Worm (Caenorhabditis elegans): ENCODE measurements around the gene gly-12.

Gene gly-12

DNA sequence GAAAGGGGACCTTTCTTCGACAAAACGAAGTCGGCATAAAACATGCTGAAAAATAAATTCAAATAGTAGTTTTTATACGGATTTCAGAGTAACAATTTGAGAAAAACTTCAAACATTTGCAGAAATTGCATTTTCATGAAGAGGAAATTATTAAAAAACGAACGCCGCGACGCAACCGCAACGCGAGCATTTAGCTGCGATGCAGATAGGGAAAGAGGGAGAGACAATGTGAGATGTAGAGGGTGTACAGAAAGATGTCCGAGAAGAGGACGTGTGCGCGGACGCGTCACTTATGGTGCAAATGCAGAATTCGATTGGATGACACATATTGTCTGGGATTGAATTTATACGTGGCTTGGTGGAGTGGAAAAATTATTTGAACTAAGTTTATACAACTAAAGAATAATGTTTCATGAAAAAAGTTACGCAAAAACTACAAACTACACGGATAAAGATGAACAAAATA lies 10.7 kb upstream of the gly-12 start, which contains the start of gene coh-1 (continued):
- no peak for TF ChIP-seq aly-2 (tag; optimal IDR thresholded peaks at IDR 0.05)
- TF ChIP-seq unc-62 (GFP tag; optimal IDR thresholded peaks at IDR 0.05) = no peak
- peak; percentile 1 for TF ChIP-seq skn-1 (tag; optimal IDR thresholded peaks at IDR 0.05)
- TF ChIP-seq nfya-1 (tag; optimal IDR thresholded peaks at IDR 0.05; ENCODE audit: insufficient read depth) = peak; percentile 77
- TF ChIP-seq nhr-76 (tag; optimal IDR thresholded peaks at IDR 0.05) = no peak
- TF ChIP-seq egl-27 (tag; optimal IDR thresholded peaks at IDR 0.05) = no peak
- no peak for TF ChIP-seq elt-3 (tag; optimal IDR thresholded peaks at IDR 0.05)

DNA sequence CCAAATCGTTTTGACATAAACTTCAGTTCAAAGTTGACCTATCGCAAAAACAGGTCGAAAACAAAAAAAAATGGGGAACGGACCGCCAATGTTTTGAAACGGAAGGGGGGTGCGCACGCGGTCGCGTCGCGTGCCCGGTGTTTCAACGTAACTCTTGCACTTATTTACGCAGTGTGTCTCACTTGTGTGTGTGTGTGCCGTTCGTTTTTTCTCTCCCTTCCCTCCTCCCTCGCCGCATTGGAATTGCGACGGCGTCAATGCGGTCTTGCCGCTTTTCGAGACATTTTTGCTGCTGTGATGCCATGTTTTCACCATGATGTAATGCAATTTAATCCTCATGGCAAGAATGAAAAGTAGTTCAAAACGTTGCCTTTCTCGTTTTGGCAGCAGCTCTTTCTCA lies 7.2 kb upstream of the gly-12 start:
- peak; percentile 82 for TF ChIP-seq ama-1 (optimal IDR thresholded peaks at IDR 0.05)
- no peak for TF ChIP-seq daf-12 (tag; optimal IDR thresholded peaks at IDR 0.05)
- no peak for TF ChIP-seq ceh-16 (tag; optimal IDR thresholded peaks at IDR 0.05)
- TF ChIP-seq nhr-43 (tag; optimal IDR thresholded peaks at IDR 0.05; ENCODE audit: poor library complexity, severe bottlenecking) = no peak
- TF ChIP-seq nhr-28 (tag; optimal IDR thresholded peaks at IDR 0.05) = no peak
- TF ChIP-seq pqm-1 (tag; optimal IDR thresholded peaks at IDR 0.05) = no peak
- TF ChIP-seq ZK546.5 (tag; optimal IDR thresholded peaks at IDR 0.05) = no peak
- TF ChIP-seq ztf-4 (tag; optimal IDR thresholded peaks at IDR 0.05) = no peak
- peak; percentile 47 for TF ChIP-seq pha-4 (tag; optimal IDR thresholded peaks at IDR 0.05)
- TF ChIP-seq nhr-25 (tag; optimal IDR thresholded peaks at IDR 0.05) = peak; percentile 21
- no peak for TF ChIP-seq unc-62 (GFP tag; optimal IDR thresholded peaks at IDR 0.05)
- peak; percentile 3 for TF ChIP-seq elt-1 (tag; optimal IDR thresholded peaks at IDR 0.05)
- TF ChIP-seq ceh-28 (tag; optimal IDR thresholded peaks at IDR 0.05) = peak; percentile 17
- TF ChIP-seq jun-1 (tag; optimal IDR thresholded peaks at IDR 0.05) = no peak
- TF ChIP-seq lin-39 (tag; optimal IDR thresholded peaks at IDR 0.05) = peak; percentile 86
- TF ChIP-seq eor-1 (tag; optimal IDR thresholded peaks at IDR 0.05) = no peak
- no peak for TF ChIP-seq fkh-2 (tag; optimal IDR thresholded peaks at IDR 0.05)
- TF ChIP-seq mml-1 (tag; optimal IDR thresholded peaks at IDR 0.05) = no peak
- peak; percentile 6 for TF ChIP-seq fkh-10 (GFP tag; optimal IDR thresholded peaks at IDR 0.05)
- TF ChIP-seq sea-2 (GFP tag; optimal IDR thresholded peaks at IDR 0.05) = no peak
- TF ChIP-seq nhr-76 (tag; optimal IDR thresholded peaks at IDR 0.05) = no peak
- TF ChIP-seq mdl-1 (tag; optimal IDR thresholded peaks at IDR 0.05) = no peak
- no peak for TF ChIP-seq fos-1 (tag; optimal IDR thresholded peaks at IDR 0.05)
- no peak for TF ChIP-seq R02D3.7 (tag; optimal IDR thresholded peaks at IDR 0.05)
- no peak for TF ChIP-seq lsy-12 (tag; optimal IDR thresholded peaks at IDR 0.05)
- TF ChIP-seq nfya-1 (tag; optimal IDR thresholded peaks at IDR 0.05; ENCODE audit: insufficient read depth) = peak; percentile 51
- TF ChIP-seq tbx-2 (tag; optimal IDR thresholded peaks at IDR 0.05) = no peak
- peak; percentile 16 for TF ChIP-seq skn-1 (tag; optimal IDR thresholded peaks at IDR 0.05)
- peak; percentile 6 for TF ChIP-seq egl-5 (tag; optimal IDR thresholded peaks at IDR 0.05)
- peak; percentile 35 for TF ChIP-seq elt-2 (tag; optimal IDR thresholded peaks at IDR 0.05)
- TF ChIP-seq hmg-11 (tag; optimal IDR thresholded peaks at IDR 0.05) = peak; percentile 59
- TF ChIP-seq egl-27 (tag; optimal IDR thresholded peaks at IDR 0.05) = no peak
- TF ChIP-seq aly-2 (tag; optimal IDR thresholded peaks at IDR 0.05) = no peak
- peak; percentile 6 for TF ChIP-seq lin-15B (tag; optimal IDR thresholded peaks at IDR 0.05)
- TF ChIP-seq elt-3 (tag; optimal IDR thresholded peaks at IDR 0.05) = no peak

ce11 chrX:7478948-7479347 lies 6.7 kb upstream of the gly-12 start, which contains the start of gene mek-1:
Gene mek-1, plus strand, starts transcription at chrX:7479248.
- no peak for TF ChIP-seq fkh-10 (GFP tag; optimal IDR thresholded peaks at IDR 0.05)
- TF ChIP-seq hmg-11 (tag; optimal IDR thresholded peaks at IDR 0.05) = no peak
- no peak for TF ChIP-seq nfya-1 (tag; optimal IDR thresholded peaks at IDR 0.05; ENCODE audit: insufficient read depth)
- no peak for TF ChIP-seq tbx-2 (tag; optimal IDR thresholded peaks at IDR 0.05)
- no peak for TF ChIP-seq pqm-1 (tag; optimal IDR thresholded peaks at IDR 0.05)
- no peak for TF ChIP-seq nhr-237 (tag; optimal IDR thresholded peaks at IDR 0.05)
- TF ChIP-seq mdl-1 (tag; optimal IDR thresholded peaks at IDR 0.05) = no peak
- no peak for TF ChIP-seq jun-1 (tag; optimal IDR thresholded peaks at IDR 0.05)
- TF ChIP-seq ztf-11 (tag; optimal IDR thresholded peaks at IDR 0.05) = no peak
- no peak for TF ChIP-seq fkh-2 (tag; optimal IDR thresholded peaks at IDR 0.05)

DNA sequence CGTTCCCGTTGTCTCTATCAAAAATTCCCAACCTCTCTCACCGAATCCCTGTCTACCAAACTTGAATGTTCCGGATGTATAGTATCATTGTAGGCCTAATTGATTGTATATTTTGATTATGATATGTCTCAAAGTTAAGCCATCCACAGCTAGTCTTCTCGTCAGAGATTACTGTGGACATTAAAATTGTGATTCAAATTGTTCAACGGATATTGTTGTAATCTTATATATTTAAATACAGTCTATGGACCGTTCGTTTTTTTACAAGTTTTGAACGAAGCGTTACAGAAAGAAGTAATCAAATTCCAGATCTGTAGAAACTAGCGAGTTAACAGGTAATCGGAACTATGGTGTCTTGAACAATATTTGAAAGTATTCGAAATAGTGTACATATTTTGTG lies 4.9 kb upstream of the gly-12 start, which contains the start of gene F48E3.9:
TSS of gene F48E3.9 (plus strand) at position 301 of the 400 bp plus-strand sequence.
- no peak for TF ChIP-seq jun-1 (tag; optimal IDR thresholded peaks at IDR 0.05)
- no peak for TF ChIP-seq ceh-9 (tag; optimal IDR thresholded peaks at IDR 0.05)
- no peak for TF ChIP-seq ceh-82 (tag; optimal IDR thresholded peaks at IDR 0.05)
- no peak for TF ChIP-seq hmg-11 (tag; optimal IDR thresholded peaks at IDR 0.05)
- no peak for TF ChIP-seq nhr-43 (tag; optimal IDR thresholded peaks at IDR 0.05; ENCODE audit: poor library complexity, severe bottlenecking)
- no peak for TF ChIP-seq nhr-237 (tag; optimal IDR thresholded peaks at IDR 0.05)
- TF ChIP-seq fkh-10 (GFP tag; optimal IDR thresholded peaks at IDR 0.05) = no peak
- TF ChIP-seq ztf-4 (tag; optimal IDR thresholded peaks at IDR 0.05) = no peak
- TF ChIP-seq egl-5 (tag; optimal IDR thresholded peaks at IDR 0.05) = no peak
- TF ChIP-seq eor-1 (tag; optimal IDR thresholded peaks at IDR 0.05) = no peak
- TF ChIP-seq ztf-11 (tag; optimal IDR thresholded peaks at IDR 0.05) = no peak
- TF ChIP-seq mdl-1 (tag; optimal IDR thresholded peaks at IDR 0.05) = no peak
- no peak for TF ChIP-seq ZK546.5 (tag; optimal IDR thresholded peaks at IDR 0.05)
- no peak for TF ChIP-seq R02D3.7 (tag; optimal IDR thresholded peaks at IDR 0.05)

Data from whole organism, L3 larva.